Fruit fly (Drosophila melanogaster) whole organism, prepupa: ENCODE data around the gene CG32982.

Experiments
- CG10631 ChIP-seq: fragments of 200-800 bp; sonication (Bioruptor generic); optimal IDR thresholded peaks from 2 replicates; lab custom pipeline; 2016; ENCODE audit warnings: missing biosample characterization, missing genetic modification characterization
- CG10669 ChIP-seq: fragments of 200-800 bp; sonication (Bioruptor generic); optimal IDR thresholded peaks from 3 replicates; lab custom pipeline; 2018; ENCODE audit warnings: missing biosample characterization, mild to moderate bottlenecking, missing genetic modification characterization, moderate library complexity
- CG11294 ChIP-seq: fragments of 200-800 bp; sonication (Bioruptor generic); IDR thresholded peaks from 2 replicates; pipeline ENCODE4 v1.3.6; 2022; ENCODE audit warnings: missing biosample characterization, missing genetic modification characterization
- CG11762 ChIP-seq: fragments of 200-800 bp; sonication (Bioruptor generic); optimal IDR thresholded peaks from 3 replicates; lab custom pipeline; 2016; ENCODE audit warnings: missing biosample characterization, missing genetic modification characterization; ENCODE audit not compliant: insufficient read depth
- CG11902 ChIP-seq: fragments of 200-800 bp; sonication (Bioruptor generic); optimal IDR thresholded peaks from 3 replicates; lab custom pipeline; 2016; ENCODE audit warnings: missing biosample characterization, missing genetic modification characterization
- CG15336 ChIP-seq: fragments of 200-800 bp; sonication (Bioruptor generic); IDR thresholded peaks from 2 replicates; pipeline ENCODE4 v1.3.6; 2022; ENCODE audit warnings: missing biosample characterization, missing genetic modification characterization
- CG1621 ChIP-seq: fragments of 200-800 bp; sonication (Bioruptor generic); optimal IDR thresholded peaks from 3 replicates; lab custom pipeline; 2018; ENCODE audit warnings: missing biosample characterization, mild to moderate bottlenecking, missing genetic modification characterization
- CG16779 ChIP-seq: fragments of 200-800 bp; sonication (Bioruptor generic); optimal IDR thresholded peaks from 3 replicates; lab custom pipeline; 2017; ENCODE audit warnings: missing biosample characterization, mild to moderate bottlenecking, missing genetic modification characterization
- CG3032 ChIP-seq: fragments of 200-800 bp; optimal IDR thresholded peaks from 2 replicates; lab custom pipeline; 2019; ENCODE audit warnings: missing biosample characterization, mild to moderate bottlenecking, missing genetic modification characterization, moderate library complexity
- CG34406 ChIP-seq: fragments of 200-800 bp; sonication (Bioruptor generic); optimal IDR thresholded peaks from 3 replicates; lab custom pipeline; 2016; ENCODE audit warnings: missing biosample characterization, missing genetic modification characterization
- CG3919 ChIP-seq: fragments of 200-800 bp; sonication (Bioruptor generic); optimal IDR thresholded peaks from 3 replicates; lab custom pipeline; 2016; ENCODE audit warnings: missing biosample characterization, missing genetic modification characterization
- CG6163 ChIP-seq: fragments of 200-800 bp; sonication (Bioruptor generic); IDR thresholded peaks from 3 replicates; pipeline ENCODE4 v1.3.6; 2022; ENCODE audit warnings: missing biosample characterization, missing genetic modification characterization
- CG6276 ChIP-seq: fragments of 200-800 bp; sonication (Bioruptor generic); optimal IDR thresholded peaks from 2 replicates; lab custom pipeline; 2017; ENCODE audit warnings: missing biosample characterization, mild to moderate bottlenecking, missing genetic modification characterization
- CG6808 ChIP-seq: fragments of 200-800 bp; sonication (Bioruptor generic); optimal IDR thresholded peaks from 3 replicates; lab custom pipeline; 2017; ENCODE audit warnings: missing biosample characterization, missing genetic modification characterization, mild to moderate bottlenecking, moderate library complexity, missing genetic modification reagents
- CG8119 ChIP-seq: fragments of 200-800 bp; sonication (Bioruptor generic); IDR thresholded peaks from 3 replicates; pipeline ENCODE4 v1.3.6; 2022; ENCODE audit warnings: missing biosample characterization, missing genetic modification characterization
- Eip75B ChIP-seq: fragments of 200-800 bp; sonication (Bioruptor generic); optimal IDR thresholded peaks from 3 replicates; lab custom pipeline; 2016; ENCODE audit warnings: missing biosample characterization, missing genetic modification characterization
- Eip78C ChIP-seq: fragments of 200-800 bp; sonication (Bioruptor generic); peaks from one replicate; lab custom pipeline; 2016; ENCODE audit warnings: missing biosample characterization, missing genetic modification characterization
- Eip93F ChIP-seq: fragments of 200-800 bp; sonication (Bioruptor generic); optimal IDR thresholded peaks from 2 replicates; lab custom pipeline; 2016; ENCODE audit warnings: missing biosample characterization, mild to moderate bottlenecking, missing genetic modification characterization
- Ets96B ChIP-seq: fragments of 200-800 bp; optimal IDR thresholded peaks from 2 replicates; lab custom pipeline; 2019; ENCODE audit warnings: missing biosample characterization, mild to moderate bottlenecking, missing genetic modification characterization, moderate library complexity
- Gug ChIP-seq: fragments of 200-800 bp; sonication (Bioruptor generic); IDR thresholded peaks from 2 replicates; pipeline ENCODE4 v1.3.6; 2022; ENCODE audit warnings: missing biosample characterization, missing genetic modification characterization
- Hr38 ChIP-seq: sonication (Bioruptor generic); optimal IDR thresholded peaks from 2 replicates; lab custom pipeline; 2016; ENCODE audit warnings: missing biosample characterization, missing genetic modification characterization
- Hr39 ChIP-seq: fragments of 200-800 bp; sonication (Bioruptor generic); optimal IDR thresholded peaks from 2 replicates; lab custom pipeline; 2016; ENCODE audit warnings: missing biosample characterization, missing genetic modification characterization
- Hr4 ChIP-seq: fragments of 200-800 bp; sonication (Bioruptor generic); optimal IDR thresholded peaks from 3 replicates; lab custom pipeline; 2016; ENCODE audit warnings: missing biosample characterization, missing genetic modification characterization
- Lpt ChIP-seq: fragments of 200-800 bp; sonication (Bioruptor generic); optimal IDR thresholded peaks from 3 replicates; lab custom pipeline; 2016; ENCODE audit warnings: missing biosample characterization, missing genetic modification characterization
- OdsH ChIP-seq: fragments of 200-800 bp; sonication (Bioruptor generic); optimal IDR thresholded peaks from 3 replicates; lab custom pipeline; 2016; ENCODE audit warnings: missing biosample characterization, missing genetic modification characterization
- Smox ChIP-seq: fragments of 200-800 bp; sonication (Bioruptor generic); optimal IDR thresholded peaks from 3 replicates; lab custom pipeline; 2016; ENCODE audit warnings: missing biosample characterization, missing genetic modification characterization
- Sox14 ChIP-seq: fragments of 200-800 bp; sonication (Bioruptor generic); optimal IDR thresholded peaks from 3 replicates; lab custom pipeline; 2016; ENCODE audit warnings: missing biosample characterization, missing genetic modification characterization
- Sox15 ChIP-seq: fragments of 200-800 bp; sonication (Bioruptor generic); optimal IDR thresholded peaks from 3 replicates; lab custom pipeline; 2016; ENCODE audit warnings: missing biosample characterization, missing genetic modification characterization
- cyc ChIP-seq: fragments of 200-800 bp; sonication (Bioruptor generic); optimal IDR thresholded peaks from 3 replicates; lab custom pipeline; 2016; ENCODE audit warnings: missing biosample characterization, missing genetic modification characterization
- dac ChIP-seq: fragments of 200-800 bp; sonication (Bioruptor generic); optimal IDR thresholded peaks from 2 replicates; lab custom pipeline; 2017; ENCODE audit warnings: missing biosample characterization, mild to moderate bottlenecking, missing genetic modification characterization
- eg ChIP-seq: fragments of 200-800 bp; sonication (Bioruptor generic); IDR thresholded peaks from 3 replicates; pipeline ENCODE4 v1.3.6; 2022; ENCODE audit warnings: missing biosample characterization, missing genetic modification characterization
- esn ChIP-seq: fragments of 200-800 bp; sonication (Bioruptor generic); optimal IDR thresholded peaks from 2 replicates; lab custom pipeline; 2016; ENCODE audit warnings: missing biosample characterization, mild to moderate bottlenecking, missing genetic modification characterization, moderate library complexity
- fd85E ChIP-seq: fragments of 200-800 bp; sonication (Bioruptor generic); optimal IDR thresholded peaks from 3 replicates; lab custom pipeline; 2016; ENCODE audit warnings: missing biosample characterization, missing genetic modification characterization
- fkh ChIP-seq: fragments of 200-800 bp; sonication (Bioruptor generic); optimal IDR thresholded peaks from 3 replicates; lab custom pipeline; 2017; ENCODE audit warnings: missing biosample characterization, mild to moderate bottlenecking, missing genetic modification characterization, moderate library complexity
- net ChIP-seq: fragments of 200-800 bp; sonication (Bioruptor generic); optimal IDR thresholded peaks from 3 replicates; lab custom pipeline; 2016; ENCODE audit warnings: missing biosample characterization, missing genetic modification characterization
- svp ChIP-seq: fragments of 200-800 bp; sonication (Bioruptor generic); peaks from one replicate; lab custom pipeline; 2016; ENCODE audit warnings: missing biosample characterization, missing genetic modification characterization
- vri ChIP-seq: fragments of 200-800 bp; sonication (Bioruptor generic); optimal IDR thresholded peaks from 3 replicates; lab custom pipeline; 2016; ENCODE audit warnings: missing biosample characterization, mild to moderate bottlenecking, missing genetic modification characterization

The CG32982 gene

dm6 chr2L:9176114-9176553 is 50.6 kb downstream of the CG32982 start (continued):
- TF ChIP-seq Sox15 (GFP tag; lab: Kevin White, UChicago) (no peak), Sox14 (GFP tag; lab: Kevin White, UChicago) (peak; percentile 55), CG3032 (tag; lab: Kevin White, UChicago) (no peak), Gug (GFP tag; lab: Robert Waterston, UW) (peak; percentile 31), Hr38 (GFP tag; lab: Kevin White, UChicago) (no peak), CG10631 (no peak), Eip75B (GFP tag; lab: Kevin White, UChicago) (peak; percentile 14), net (GFP tag; lab: Kevin White, UChicago) (peak; percentile 66), CG11902 (GFP tag; lab: Kevin White, UChicago) (no peak), CG6276 (GFP tag; lab: Kevin White, UChicago) (peak; percentile 62), CG6808 (GFP tag; lab: Kevin White, UChicago) (peak; percentile 44), Hr39 (GFP tag; lab: Kevin White, UChicago) (no peak), dac (GFP tag; lab: Kevin White, UChicago) (no peak), Smox (GFP tag; lab: Kevin White, UChicago) (no peak), CG10669 (GFP tag; lab: Kevin White, UChicago) (no peak), CG11294 (GFP tag; lab: Robert Waterston, UW) (peak; percentile 51; the same call in 1 of the 2 replicates), cyc (GFP tag; lab: Kevin White, UChicago) (no peak), svp (GFP tag; lab: Kevin White, UChicago) (peak; percentile 99)

dm6 chr2L:9176791-9177190 is 51.3 kb downstream of the CG32982 start:
- TF ChIP-seq CG11294 (GFP tag; lab: Robert Waterston, UW) (no peak; the same call in 1 of the 2 replicates), Hr4 (GFP tag; lab: Kevin White, UChicago) (no peak), svp (GFP tag; lab: Kevin White, UChicago) (no peak), eg (GFP tag; lab: Robert Waterston, UW) (peak; percentile 47; the same call in 1 of the 3 replicates), Hr39 (GFP tag; lab: Kevin White, UChicago) (no peak), fkh (GFP tag; lab: Kevin White, UChicago) (no peak), CG6808 (GFP tag; lab: Kevin White, UChicago) (no peak), esn (GFP tag; lab: Kevin White, UChicago) (no peak), fd85E (GFP tag; lab: Kevin White, UChicago) (peak; percentile 35), Sox14 (GFP tag; lab: Kevin White, UChicago) (no peak), CG11762 (GFP tag; lab: Kevin White, UChicago) (no peak), Lpt (GFP tag; lab: Kevin White, UChicago) (no peak), CG3032 (tag; lab: Kevin White, UChicago) (no peak), Eip78C (GFP tag; lab: Kevin White, UChicago) (peak; percentile 59), CG1621 (tag; lab: Kevin White, UChicago) (no peak), Eip93F (peak; percentile 65), CG6163 (peak; percentile 66; the same call in 2 of the 3 replicates), CG3919 (GFP tag; lab: Kevin White, UChicago) (no peak), CG8119 (GFP tag; lab: Robert Waterston, UW) (peak; percentile 35; the same call in 2 of the 3 replicates), vri (peak; percentile 50), CG15336 (GFP tag; lab: Robert Waterston, UW) (peak; percentile 33), Ets96B (tag; lab: Kevin White, UChicago) (no peak), OdsH (GFP tag; lab: Kevin White, UChicago) (no peak), CG34406 (GFP tag; lab: Kevin White, UChicago) (no peak), CG16779 (tag; lab: Kevin White, UChicago) (no peak)

dm6 chr2L:9178445-9179122 is 53.0 kb downstream of the CG32982 start:
- no peak for TF ChIP-seq Gug (GFP tag; lab: Robert Waterston, UW)
- TF ChIP-seq fkh (GFP tag; lab: Kevin White, UChicago) = peak; percentile 64
- peak; percentile 42 for TF ChIP-seq vri
- TF ChIP-seq, all 60 proteins: peak for 2
